Worm (Caenorhabditis elegans) whole organism, mixed stage, embryonic: Measurements from ENCODE around the gene ZC84.7.

ENCODE experiments used
- blmp-1 ChIP-seq: fragments of 150-350 bp; optimal IDR thresholded peaks from 2 replicates; lab custom pipeline; 2014; ENCODE audit warnings: missing biosample characterization, missing genetic modification characterization
- ceh-83 ChIP-seq: fragments of 200-800 bp; sonication (Bioruptor generic); optimal IDR thresholded peaks from 2 replicates; lab custom pipeline; 2018; ENCODE audit warnings: mild to moderate bottlenecking, missing genetic modification characterization, missing compliant biosample characterization
- elt-3 ChIP-seq: fragments of 150-350 bp; optimal IDR thresholded peaks from 2 replicates; lab custom pipeline; 2014; ENCODE audit warnings: missing biosample characterization, missing genetic modification characterization
- lin-13 ChIP-seq: fragments of 150-350 bp; optimal IDR thresholded peaks from 2 replicates; lab custom pipeline; 2014; ENCODE audit warnings: missing biosample characterization, missing genetic modification characterization
- lsy-2 ChIP-seq: fragments of 150-350 bp; optimal IDR thresholded peaks from 2 replicates; lab custom pipeline; 2014; ENCODE audit warnings: missing biosample characterization, missing genetic modification characterization
- nhr-237 ChIP-seq: fragments of 150-350 bp; optimal IDR thresholded peaks from 2 replicates; lab custom pipeline; 2014; ENCODE audit warnings: missing biosample characterization, missing genetic modification characterization
- nhr-28 ChIP-seq: fragments of 150-350 bp; optimal IDR thresholded peaks from 2 replicates; lab custom pipeline; 2014; ENCODE audit warnings: missing biosample characterization, missing genetic modification characterization
- pha-4 ChIP-seq: fragments of 150-350 bp; optimal IDR thresholded peaks from 2 replicates; lab custom pipeline; 2018; ENCODE audit warnings: missing biosample characterization, missing genetic modification reagents, missing genetic modification characterization
- snpc-4 ChIP-seq: fragments of 150-350 bp; optimal IDR thresholded peaks from 2 replicates; lab custom pipeline; 2014; ENCODE audit warnings: missing biosample characterization, missing genetic modification characterization
- unc-39 ChIP-seq: fragments of 150-350 bp; optimal IDR thresholded peaks from 2 replicates; lab custom pipeline; 2014; ENCODE audit warnings: missing biosample characterization, missing genetic modification characterization
- unc-62 ChIP-seq: fragments of 150-350 bp; optimal IDR thresholded peaks from 2 replicates; lab custom pipeline; 2014; ENCODE audit warnings: missing biosample characterization, missing genetic modification reagents, missing genetic modification characterization
- zip-8 ChIP-seq: fragments of 150-350 bp; optimal IDR thresholded peaks from 2 replicates; lab custom pipeline; 2014; ENCODE audit warnings: missing biosample characterization, missing genetic modification characterization
- ztf-11 ChIP-seq: fragments of 150-350 bp; optimal IDR thresholded peaks from 2 replicates; lab custom pipeline; 2014; ENCODE audit warnings: missing biosample characterization, missing genetic modification characterization

- TF ChIP-seq ztf-11, result no peak
- no peak for TF ChIP-seq snpc-4
- no peak for TF ChIP-seq lin-13 (tag; lab: Kevin White, UChicago)
- no peak for TF ChIP-seq ceh-83
- no peak for TF ChIP-seq pha-4 (tag; lab: Kevin White, UChicago)
- no peak for TF ChIP-seq elt-3 (tag; lab: Kevin White, UChicago)
- no peak for TF ChIP-seq nhr-237 (tag; lab: Kevin White, UChicago)
- TF ChIP-seq nhr-28 (tag; lab: Kevin White, UChicago), result no peak
- TF ChIP-seq unc-39, result no peak
- TF ChIP-seq blmp-1 (tag; lab: Kevin White, UChicago), result no peak
- no peak for TF ChIP-seq zip-8
- TF ChIP-seq unc-62, result no peak
- no peak for TF ChIP-seq lsy-2 (tag; lab: Kevin White, UChicago)
Measured at ce11 chrIII:9206185-9206584, 20.4 kb downstream of the ZC84.7 start, which contains the start of gene ZC84.1.
